Fruit fly (Drosophila melanogaster) whole organism, embryonic: ENCODE data around the gene Sk2.

Source experiments
- CG10959 ChIP-seq: fragments of 200-800 bp; sonication (Bioruptor generic); IDR thresholded peaks from 2 replicates; pipeline ENCODE4 v1.3.6; 2022; ENCODE audit warnings: missing biosample characterization, missing genetic modification characterization
- CG12769 ChIP-seq: fragments of 200-800 bp; sonication (Bioruptor generic); optimal IDR thresholded peaks from 2 replicates; lab custom pipeline; 2019; ENCODE audit warnings: missing biosample characterization, mild to moderate bottlenecking, missing genetic modification characterization, moderate library complexity
- CG13287 ChIP-seq: fragments of 200-800 bp; sonication (Bioruptor generic); IDR thresholded peaks from 2 replicates; pipeline ENCODE4 v1.3.6; 2022; ENCODE audit warnings: missing biosample characterization, missing genetic modification characterization; ENCODE audit not compliant: partially characterized antibody
- CG13296 ChIP-seq: fragments of 200-800 bp; sonication (Bioruptor generic); optimal IDR thresholded peaks from 3 replicates; lab custom pipeline; 2018; ENCODE audit warnings: missing biosample characterization, mild to moderate bottlenecking, missing genetic modification characterization
- CG13424 ChIP-seq: fragments of 200-800 bp; sonication (Bioruptor generic); optimal IDR thresholded peaks from 2 replicates; lab custom pipeline; 2019; ENCODE audit warnings: missing biosample characterization, mild to moderate bottlenecking, missing genetic modification characterization, moderate library complexity
- CG13775 ChIP-seq: fragments of 200-800 bp; sonication (Bioruptor generic); optimal IDR thresholded peaks from 3 replicates; lab custom pipeline; 2017; ENCODE audit warnings: missing biosample characterization, mild to moderate bottlenecking, missing genetic modification characterization
- CG17385 ChIP-seq: fragments of 200-800 bp; sonication (Bioruptor generic); optimal IDR thresholded peaks from 3 replicates; lab custom pipeline; 2018; ENCODE audit warnings: missing biosample characterization, mild to moderate bottlenecking, missing genetic modification characterization
- CG17829 ChIP-seq: fragments of 200-800 bp; optimal IDR thresholded peaks from 2 replicates; lab custom pipeline; 2019; ENCODE audit warnings: missing biosample characterization, mild to moderate bottlenecking, missing genetic modification characterization, moderate library complexity
- CG1792 ChIP-seq: fragments of 200-800 bp; sonication (Bioruptor generic); optimal IDR thresholded peaks from 2 replicates; lab custom pipeline; 2016; ENCODE audit warnings: missing biosample characterization, missing genetic modification characterization
- CG30020 ChIP-seq: fragments of 200-800 bp; optimal IDR thresholded peaks from 2 replicates; lab custom pipeline; 2019; ENCODE audit warnings: missing biosample characterization, mild to moderate bottlenecking, missing genetic modification characterization, moderate library complexity
- CG6175 ChIP-seq: fragments of 200-800 bp; sonication (Bioruptor generic); IDR thresholded peaks from 3 replicates; pipeline ENCODE4 v1.3.6; 2022; ENCODE audit warnings: missing biosample characterization, missing genetic modification characterization
- CG8290 ChIP-seq, 3 experiments: fragments of 200-800 bp; sonication (Bioruptor generic); optimal IDR thresholded peaks; 2 replicates each; lab custom pipeline; 2016 to 2019; ENCODE audit warnings: missing biosample characterization in 3 of 3, missing genetic modification characterization in 3 of 3, mild to moderate bottlenecking in 2 of 3, moderate library complexity in 1 of 3
- CG9932 ChIP-seq: fragments of 200-800 bp; sonication (Bioruptor generic); IDR thresholded peaks from 2 replicates; pipeline ENCODE4 v1.3.6; 2022; ENCODE audit warnings: missing biosample characterization, missing genetic modification characterization
- Deaf1 ChIP-seq: fragments of 200-800 bp; optimal IDR thresholded peaks from 3 replicates; lab custom pipeline; 2019; ENCODE audit warnings: missing biosample characterization, mild to moderate bottlenecking, missing genetic modification characterization, moderate library complexity
- HLH3B ChIP-seq: fragments of 200-800 bp; sonication (Bioruptor generic); IDR thresholded peaks from 2 replicates; pipeline ENCODE4 v1.3.6; 2022; ENCODE audit warnings: missing biosample characterization, missing genetic modification characterization
- Jarid2 ChIP-seq: fragments of 200-800 bp; sonication (Bioruptor generic); optimal IDR thresholded peaks from 3 replicates; lab custom pipeline; 2017; ENCODE audit warnings: mild to moderate bottlenecking, missing biosample characterization, missing genetic modification reagents, missing genetic modification characterization
- Kr ChIP-seq: fragments of 200-800 bp; sonication (Bioruptor generic); optimal IDR thresholded peaks from 2 replicates; lab custom pipeline; 2017; ENCODE audit warnings: missing biosample characterization, mild to moderate bottlenecking, missing genetic modification characterization
- Lim3 ChIP-seq: fragments of 200-800 bp; sonication (Bioruptor generic); IDR thresholded peaks from 2 replicates; pipeline ENCODE4 v1.3.6; 2022; ENCODE audit warnings: missing biosample characterization, missing genetic modification characterization
- Nf-YC ChIP-seq: fragments of 200-800 bp; optimal IDR thresholded peaks from 3 replicates; lab custom pipeline; 2019; ENCODE audit warnings: missing biosample characterization, mild to moderate bottlenecking, missing genetic modification characterization, moderate library complexity
- Pdp1 ChIP-seq, 2 experiments: fragments of 200-800 bp; sonication (Bioruptor generic); optimal IDR thresholded peaks; 3 replicates each; lab custom pipeline; 2016; ENCODE audit warnings: missing biosample characterization in 2 of 2, missing genetic modification characterization in 2 of 2, mild to moderate bottlenecking in 1 of 2, moderate library complexity in 1 of 2
- Stat92E ChIP-seq, 3 experiments: fragments of >200 bp in 2 of 3; fragments of 200-800 bp in 1 of 3; sonication (Bioruptor generic) in 1 of 3; optimal IDR thresholded peaks; 2 replicates each; lab custom pipeline; 2017 to 2019; ENCODE audit warnings: missing biosample characterization in 3 of 3, missing genetic modification characterization in 3 of 3, mild to moderate bottlenecking in 1 of 3, moderate library complexity in 1 of 3
- Xrp1 ChIP-seq: fragments of 200-800 bp; sonication (Bioruptor generic); IDR thresholded peaks from 2 replicates; pipeline ENCODE4 v1.3.6; 2022; ENCODE audit warnings: missing biosample characterization, missing genetic modification characterization
- YL-1 ChIP-seq: fragments of 200-800 bp; sonication (Bioruptor generic); optimal IDR thresholded peaks from 3 replicates; lab custom pipeline; 2017; ENCODE audit warnings: missing biosample characterization, mild to moderate bottlenecking, missing genetic modification characterization
- amos ChIP-seq: fragments of 200-800 bp; sonication (Bioruptor generic); IDR thresholded peaks from 2 replicates; pipeline ENCODE4 v1.3.6; 2022; ENCODE audit warnings: missing biosample characterization, missing genetic modification characterization; ENCODE audit not compliant: partially characterized antibody
- bowl ChIP-seq: fragments of 200-800 bp; sonication (Bioruptor generic); IDR thresholded peaks from 2 replicates; pipeline ENCODE4 v1.3.6; 2022; ENCODE audit warnings: missing biosample characterization, missing genetic modification characterization
- cas ChIP-seq: fragments of 200-800 bp; sonication (Bioruptor generic); IDR thresholded peaks from 2 replicates; pipeline ENCODE4 v1.3.6; 2022; ENCODE audit warnings: missing biosample characterization, missing genetic modification characterization
- cg ChIP-seq: fragments of 200-800 bp; sonication (Bioruptor generic); optimal IDR thresholded peaks from 3 replicates; lab custom pipeline; 2019; ENCODE audit warnings: missing biosample characterization, mild to moderate bottlenecking, missing genetic modification characterization, moderate library complexity
- chn ChIP-seq: fragments of 200-800 bp; sonication (Bioruptor generic); optimal IDR thresholded peaks from 2 replicates; lab custom pipeline; 2016; ENCODE audit warnings: missing biosample characterization, missing genetic modification characterization
- ci ChIP-seq: fragments of 200-800 bp; sonication (Bioruptor generic); IDR thresholded peaks from 3 replicates; pipeline ENCODE4 v1.3.6; 2022; ENCODE audit warnings: missing biosample characterization, missing genetic modification characterization
- crp ChIP-seq, 2 experiments: fragments of 200-800 bp; sonication (Bioruptor generic); optimal IDR thresholded peaks; 2 replicates in 1 of 2; 3 replicates in 1 of 2; lab custom pipeline; 2017; ENCODE audit warnings: missing biosample characterization in 2 of 2, missing genetic modification characterization in 2 of 2, mild to moderate bottlenecking in 1 of 2, moderate library complexity in 1 of 2
- cwo ChIP-seq: fragments of 200-800 bp; sonication (Bioruptor generic); optimal IDR thresholded peaks from 3 replicates; lab custom pipeline; 2017; ENCODE audit warnings: missing biosample characterization, missing genetic modification characterization, mild to moderate bottlenecking, moderate library complexity, missing genetic modification reagents
- gsb ChIP-seq: fragments of 200-800 bp; sonication (Bioruptor generic); IDR thresholded peaks from 2 replicates; pipeline ENCODE4 v1.3.6; 2022; ENCODE audit warnings: missing biosample characterization, missing genetic modification characterization
- kah ChIP-seq: fragments of 200-800 bp; sonication (Bioruptor generic); optimal IDR thresholded peaks from 2 replicates; lab custom pipeline; 2018; ENCODE audit warnings: missing biosample characterization, mild to moderate bottlenecking, missing genetic modification characterization
- lov ChIP-seq, 2 experiments: fragments of 200-800 bp in 1 of 2; fragments of >200 bp in 1 of 2; sonication (Bioruptor generic) in 1 of 2; IDR thresholded peaks in 1 of 2; optimal IDR thresholded peaks in 1 of 2; 2 replicates in 1 of 2; 3 replicates in 1 of 2; pipeline versions ENCODE4 v1.3.6 to Lab custom; 2017 to 2022; ENCODE audit warnings: missing biosample characterization in 1 of 2, missing genetic modification characterization in 1 of 2
- maf-S ChIP-seq: fragments of 200-800 bp; sonication (Bioruptor generic); optimal IDR thresholded peaks from 2 replicates; lab custom pipeline; 2016; ENCODE audit warnings: missing biosample characterization, missing genetic modification characterization
- oc ChIP-seq: fragments of 200-800 bp; sonication (Bioruptor generic); optimal IDR thresholded peaks from 2 replicates; lab custom pipeline; 2018; ENCODE audit warnings: missing biosample characterization, mild to moderate bottlenecking, missing genetic modification characterization, moderate library complexity
- otp ChIP-seq: fragments of 200-800 bp; sonication (Bioruptor generic); IDR thresholded peaks from 3 replicates; pipeline ENCODE4, ENCODE4 v1.3.6; 2022; ENCODE audit warnings: missing biosample characterization, missing genetic modification characterization
- pfk ChIP-seq: fragments of 200-800 bp; sonication (Bioruptor generic); optimal IDR thresholded peaks from 2 replicates; lab custom pipeline; 2018; ENCODE audit warnings: missing biosample characterization, mild to moderate bottlenecking, missing genetic modification characterization, moderate library complexity
- prd ChIP-seq, 3 experiments: fragments of >200 bp in 2 of 3; fragments of 200-800 bp in 1 of 3; sonication (Bioruptor generic) in 1 of 3; optimal IDR thresholded peaks in 2 of 3; IDR thresholded peaks in 1 of 3; 2 replicates in 2 of 3; 3 replicates in 1 of 3; pipeline versions ENCODE4 v1.3.6 to Lab custom; 2017 to 2022; ENCODE audit warnings: missing biosample characterization in 1 of 3, missing genetic modification characterization in 1 of 3
- pros ChIP-seq: fragments of 200-800 bp; sonication (Bioruptor generic); optimal IDR thresholded peaks from 3 replicates; lab custom pipeline; 2019; ENCODE audit warnings: missing biosample characterization, mild to moderate bottlenecking, missing genetic modification characterization, moderate library complexity
- psq ChIP-seq: fragments of 200-800 bp; sonication (Bioruptor generic); optimal IDR thresholded peaks from 2 replicates; lab custom pipeline; 2017; ENCODE audit warnings: missing biosample characterization, missing genetic modification characterization
- ranshi ChIP-seq: fragments of 200-800 bp; sonication (Bioruptor generic); IDR thresholded peaks from 2 replicates; pipeline ENCODE4 v1.3.6; 2022; ENCODE audit warnings: missing biosample characterization, missing genetic modification characterization
- sens ChIP-seq: fragments of 200-800 bp; sonication (Bioruptor generic); peaks from one replicate; lab custom pipeline; 2016; ENCODE audit warnings: missing biosample characterization, missing genetic modification characterization
- stc ChIP-seq: fragments of 200-800 bp; sonication (Bioruptor generic); IDR thresholded peaks from 2 replicates; pipeline ENCODE4 v1.3.6; 2022; ENCODE audit warnings: missing biosample characterization, missing genetic modification characterization
- unpg ChIP-seq: fragments of 200-800 bp; sonication (Bioruptor generic); optimal IDR thresholded peaks from 3 replicates; lab custom pipeline; 2018; ENCODE audit warnings: missing biosample characterization, mild to moderate bottlenecking, missing genetic modification characterization, moderate library complexity

Gene Sk2

DNA sequence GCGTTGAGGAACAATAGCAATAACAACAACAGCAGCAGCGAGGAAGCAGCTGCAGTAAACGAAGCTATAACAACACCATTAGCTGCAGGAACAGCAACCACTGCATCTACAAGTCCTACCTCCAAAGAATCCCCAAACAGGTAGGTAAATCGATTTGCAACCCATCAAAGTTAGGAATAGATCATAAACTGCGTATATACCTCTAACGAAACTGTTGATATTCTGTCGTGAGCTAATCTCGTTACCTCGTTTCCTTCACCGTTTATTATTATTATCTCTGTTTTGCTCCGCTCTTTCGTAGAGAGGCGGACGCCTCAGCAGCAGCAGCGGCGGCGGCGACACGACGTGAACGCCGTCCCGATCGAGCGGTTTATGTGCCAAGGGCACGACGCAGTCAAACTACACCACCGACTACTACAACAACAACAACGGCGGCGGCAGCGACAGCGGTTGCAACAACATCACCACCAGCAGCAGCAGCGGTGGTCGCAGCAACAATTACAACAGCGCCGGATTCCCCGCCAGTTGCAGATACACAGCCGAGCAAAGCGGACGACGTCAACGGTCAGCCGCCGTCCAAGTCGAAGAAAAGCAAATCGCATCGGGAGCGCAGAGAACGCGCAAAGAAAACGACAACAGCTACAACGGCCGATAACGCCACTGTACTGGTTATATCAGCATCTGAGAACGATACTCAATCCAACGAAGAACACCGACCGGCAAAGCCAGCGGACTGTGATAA is 8.9 kb upstream of the Sk2 start (continued):
- TF ChIP-seq CG17385 (GFP tag; lab: Kevin White, UChicago) (peak; percentile 4), CG13287 (peak; percentile 22; the same call in 1 of the 2 replicates), Stat92E (GFP tag; optimal IDR thresholded peaks at IDR 0.05; lab: Kevin White, UChicago) (peak in 1 of 3 experiments; percentile 60), CG6175 (GFP tag; lab: Robert Waterston, UW) (peak; percentile 89; the same call in 2 of the 3 replicates), CG9932 (GFP tag; lab: Robert Waterston, UW) (no peak), Deaf1 (tag; lab: Kevin White, UChicago) (peak; percentile 83), oc (tag; lab: Kevin White, UChicago) (peak; percentile 20), prd (optimal IDR thresholded peaks at IDR 0.05; lab: Kevin White, UChicago) (no peak), prd (GFP tag; IDR thresholded peaks at IDR 0.05; lab: Robert Waterston, UW) (0 out of 3 replicates have a peak, but pooled peaks have one; percentile 4), stc (GFP tag; lab: Robert Waterston, UW) (peak; percentile 53; the same call in 1 of the 2 replicates), maf-S (GFP tag; lab: Kevin White, UChicago) (no peak), pros (GFP tag; lab: Kevin White, UChicago) (peak; percentile 68), Pdp1 (GFP tag; optimal IDR thresholded peaks at IDR 0.05; lab: Kevin White, UChicago) (peak in 1 of 2 experiments; percentile 89), pfk (GFP tag; lab: Kevin White, UChicago) (no peak), cas (GFP tag; lab: Robert Waterston, UW) (0 out of 2 replicates have a peak, but pooled peaks have one; percentile 20), lov (optimal IDR thresholded peaks at IDR 0.05; lab: Kevin White, UChicago) (no peak), lov (GFP tag; IDR thresholded peaks at IDR 0.05; lab: Robert Waterston, UW) (0 out of 3 replicates have a peak, but pooled peaks have one; percentile 26), Nf-YC (tag; lab: Kevin White, UChicago) (peak; percentile 27), CG13424 (tag; lab: Kevin White, UChicago) (no peak), CG30020 (no peak), otp (GFP tag; lab: Robert Waterston, UW) (peak; percentile 48; the same call in 1 of the 3 replicates), cg (GFP tag; lab: Kevin White, UChicago) (peak; percentile 11), CG12769 (tag; lab: Kevin White, UChicago) (peak; percentile 98), sens (GFP tag; lab: Kevin White, UChicago) (peak; percentile 84), chn (GFP tag; lab: Kevin White, UChicago) (no peak), cwo (no peak), crp (GFP tag; optimal IDR thresholded peaks at IDR 0.05; lab: Kevin White, UChicago) (no peak), CG10959 (GFP tag; lab: Robert Waterston, UW) (peak; percentile 18; the same call in 1 of the 2 replicates), CG17829 (tag; lab: Kevin White, UChicago) (peak; percentile 43), Jarid2 (GFP tag; lab: Kevin White, UChicago) (peak; percentile 34), HLH3B (GFP tag; lab: Robert Waterston, UW) (0 out of 2 replicates have a peak, but pooled peaks have one; percentile 26), CG13296 (GFP tag; lab: Kevin White, UChicago) (peak; percentile 1), Kr (GFP tag; lab: Kevin White, UChicago) (peak; percentile 64), psq (GFP tag; lab: Kevin White, UChicago) (peak; percentile 75), amos (GFP tag; lab: Robert Waterston, UW) (peak; percentile 37), Lim3 (GFP tag; lab: Robert Waterston, UW) (no peak), ci (GFP tag; lab: Robert Waterston, UW) (peak; percentile 77), CG13775 (GFP tag; lab: Kevin White, UChicago) (no peak), bowl (GFP tag; lab: Robert Waterston, UW) (peak; percentile 75; the same call in 1 of the 2 replicates), kah (GFP tag; lab: Kevin White, UChicago) (peak; percentile 27), YL-1 (no peak), CG1792 (GFP tag; lab: Kevin White, UChicago) (no peak), ranshi (GFP tag; lab: Robert Waterston, UW) (peak; percentile 28; the same call in 1 of the 2 replicates), unpg (GFP tag; lab: Kevin White, UChicago) (no peak), gsb (GFP tag; lab: Robert Waterston, UW) (0 out of 2 replicates have a peak, but pooled peaks have one; percentile 6), Xrp1 (GFP tag; lab: Robert Waterston, UW) (0 out of 2 replicates have a peak, but pooled peaks have one; percentile 50), CG8290 (GFP tag; optimal IDR thresholded peaks at IDR 0.05; lab: Kevin White, UChicago) (no peak), CG8290 (tag; optimal IDR thresholded peaks at IDR 0.05; lab: Kevin White, UChicago) (peak in 1 of 2 experiments; percentile 14)
